Worm (Caenorhabditis elegans) whole organism, young adult: ENCODE measurements around the gene C50E10.1.

Source experiments
- B0336.3 ChIP-seq: fragments of 200-800 bp; sonication (Bioruptor generic); IDR thresholded peaks from 2 replicates; pipeline ENCODE4 v1.3.6; 2022; ENCODE audit warnings: missing genetic modification characterization, missing compliant biosample characterization
- C17E4.6 ChIP-seq: fragments of 200-800 bp; sonication (Bioruptor generic); IDR thresholded peaks from 2 replicates; pipeline ENCODE4 v1.3.6; 2022; ENCODE audit warnings: missing genetic modification reagents, missing genetic modification characterization, missing compliant biosample characterization
- F10E7.11 ChIP-seq: sonication (generic microtip); optimal IDR thresholded peaks from 2 replicates; lab custom pipeline; 2017; ENCODE audit warnings: mild to moderate bottlenecking, missing genetic modification characterization, moderate library complexity, missing compliant biosample characterization
- F39B2.1 ChIP-seq: fragments of 200-800 bp; sonication (Bioruptor generic); IDR thresholded peaks from 2 replicates; pipeline ENCODE4 v1.3.6; 2022; ENCODE audit warnings: missing genetic modification reagents, missing genetic modification characterization, missing compliant biosample characterization
- F52B5.7 ChIP-seq: sonication (generic microtip); optimal IDR thresholded peaks from 2 replicates; lab custom pipeline; 2016; ENCODE audit warnings: mild to moderate bottlenecking, missing genetic modification characterization, missing compliant biosample characterization
- K12H6.12 ChIP-seq: fragments of 200-800 bp; sonication (Bioruptor generic); optimal IDR thresholded peaks from 2 replicates; lab custom pipeline; 2018; ENCODE audit warnings: mild to moderate bottlenecking, missing genetic modification characterization, missing compliant biosample characterization
- Y53F4B.3 ChIP-seq: fragments of 200-800 bp; sonication (Bioruptor generic); IDR thresholded peaks from 2 replicates; pipeline ENCODE4 v1.3.6; 2022; ENCODE audit warnings: missing genetic modification reagents, missing genetic modification characterization, missing compliant biosample characterization
- akir-1 ChIP-seq: fragments of 200-800 bp; sonication (Bioruptor generic); optimal IDR thresholded peaks from 2 replicates; lab custom pipeline; 2018; ENCODE audit warnings: mild to moderate bottlenecking, missing genetic modification characterization, moderate library complexity, missing compliant biosample characterization
- atf-7 ChIP-seq: sonication (generic microtip); optimal IDR thresholded peaks from 2 replicates; lab custom pipeline; 2017; ENCODE audit warnings: mild to moderate bottlenecking, missing genetic modification characterization, missing compliant biosample characterization
- attf-6 ChIP-seq: fragments of 200-800 bp; sonication (Bioruptor generic); IDR thresholded peaks from 2 replicates; pipeline ENCODE4 v1.3.6; 2022; ENCODE audit warnings: missing genetic modification reagents, missing genetic modification characterization, missing compliant biosample characterization
- cebp-1 ChIP-seq, 2 experiments: fragments of 200-800 bp in 1 of 2; sonication (Bioruptor generic) in 1 of 2; sonication (generic microtip) in 1 of 2; IDR thresholded peaks in 1 of 2; optimal IDR thresholded peaks in 1 of 2; 2 replicates each; pipeline versions ENCODE4 v1.3.6 to Lab custom; 2017 to 2022; ENCODE audit warnings: missing compliant biosample characterization in 2 of 2, missing genetic modification characterization in 2 of 2, mild to moderate bottlenecking in 1 of 2, missing genetic modification reagents in 1 of 2, moderate library complexity in 1 of 2
- ceh-40 ChIP-seq: fragments of 200-800 bp; sonication (Bioruptor generic); IDR thresholded peaks from 2 replicates; pipeline ENCODE4 v1.3.6; 2022; ENCODE audit warnings: missing genetic modification characterization, missing compliant biosample characterization
- chd-7 ChIP-seq: sonication (generic microtip); optimal IDR thresholded peaks from 2 replicates; lab custom pipeline; 2016; ENCODE audit warnings: mild to moderate bottlenecking, missing genetic modification characterization, moderate library complexity, missing compliant biosample characterization
- dox-1 ChIP-seq: fragments of 200-800 bp; sonication (Bioruptor generic); IDR thresholded peaks from 2 replicates; pipeline ENCODE4 v1.3.6; 2022; ENCODE audit warnings: missing genetic modification reagents, missing genetic modification characterization, missing compliant biosample characterization
- ets-4 ChIP-seq: fragments of 200-800 bp; sonication (Bioruptor generic); optimal IDR thresholded peaks from 2 replicates; lab custom pipeline; 2018; ENCODE audit warnings: mild to moderate bottlenecking, missing genetic modification characterization, missing compliant biosample characterization
- him-1 ChIP-seq: sonication (generic microtip); optimal IDR thresholded peaks from 2 replicates; lab custom pipeline; 2016; ENCODE audit warnings: missing genotype, missing genetic modification reagents, missing genetic modification characterization, missing compliant biosample characterization
- hmg-1.2 ChIP-seq: fragments of 200-800 bp; sonication (Bioruptor generic); IDR thresholded peaks from 2 replicates; pipeline ENCODE4 v1.3.6; 2022; ENCODE audit warnings: missing genetic modification reagents, missing genetic modification characterization, missing compliant biosample characterization
- let-526 ChIP-seq: fragments of 200-800 bp; sonication (Bioruptor generic); IDR thresholded peaks from 2 replicates; pipeline ENCODE4 v1.3.6; 2022; ENCODE audit warnings: missing genetic modification reagents, missing genetic modification characterization, missing compliant biosample characterization
- let-607 ChIP-seq, 2 experiments: fragments of 200-800 bp in 1 of 2; sonication (Bioruptor generic) in 1 of 2; sonication (generic microtip) in 1 of 2; optimal IDR thresholded peaks; 2 replicates each; lab custom pipeline; 2016 to 2018; ENCODE audit warnings: mild to moderate bottlenecking in 2 of 2, missing compliant biosample characterization in 2 of 2, missing genetic modification characterization in 2 of 2, moderate library complexity in 2 of 2, missing genotype in 1 of 2
- lin-54 ChIP-seq: fragments of 200-800 bp; sonication (Bioruptor generic); optimal IDR thresholded peaks from 2 replicates; lab custom pipeline; 2018; ENCODE audit warnings: mild to moderate bottlenecking, missing genetic modification characterization, missing compliant biosample characterization
- lsl-1 ChIP-seq: fragments of 200-800 bp; sonication (Bioruptor generic); optimal IDR thresholded peaks from 2 replicates; lab custom pipeline; 2018; ENCODE audit warnings: mild to moderate bottlenecking, missing genetic modification characterization, moderate library complexity, missing compliant biosample characterization
- madf-6 ChIP-seq: fragments of 200-800 bp; sonication (Bioruptor generic); IDR thresholded peaks from 2 replicates; pipeline ENCODE4 v1.3.6; 2022; ENCODE audit warnings: missing genetic modification reagents, missing genetic modification characterization, missing compliant biosample characterization
- mes-4 ChIP-seq: sonication (generic microtip); optimal IDR thresholded peaks from 2 replicates; lab custom pipeline; 2016; ENCODE audit warnings: missing genotype, missing genetic modification characterization, missing compliant biosample characterization
- mxl-1 ChIP-seq: sonication (generic microtip); optimal IDR thresholded peaks from 2 replicates; lab custom pipeline; 2016; ENCODE audit warnings: missing genetic modification characterization, missing compliant biosample characterization
- nhr-80 ChIP-seq: sonication (generic microtip); optimal IDR thresholded peaks from 2 replicates; lab custom pipeline; 2016; ENCODE audit warnings: missing genetic modification characterization, missing compliant biosample characterization
- snpc-1.1 ChIP-seq: sonication (generic microtip); optimal IDR thresholded peaks from 2 replicates; lab custom pipeline; 2017; ENCODE audit warnings: missing genetic modification characterization, mild to moderate bottlenecking, missing compliant biosample characterization, antibody characterized with exemption, moderate library complexity, missing genotype, missing genetic modification reagents; ENCODE audit not compliant: insufficient read depth
- snpc-4 ChIP-seq, 5 experiments: fragments of 150-350 bp in 1 of 5; sonication (generic microtip) in 4 of 5; optimal IDR thresholded peaks; 2 replicates each; lab custom pipeline; 2014 to 2018; ENCODE audit warnings: missing genetic modification characterization in 5 of 5, missing biosample characterization in 3 of 5, antibody characterized with exemption in 2 of 5, mild to moderate bottlenecking in 2 of 5, missing compliant biosample characterization in 2 of 5, missing genotype in 2 of 5, moderate library complexity in 2 of 5, missing genetic modification reagents in 1 of 5
- tbp1 ChIP-seq: fragments of 200-800 bp; sonication (Bioruptor generic); optimal IDR thresholded peaks from 2 replicates; lab custom pipeline; 2018; ENCODE audit warnings: mild to moderate bottlenecking, missing genetic modification characterization, missing compliant biosample characterization
- xnd-1 ChIP-seq: sonication (generic microtip); optimal IDR thresholded peaks from 2 replicates; lab custom pipeline; 2016; ENCODE audit warnings: missing genotype, missing genetic modification reagents, missing genetic modification characterization, missing compliant biosample characterization
- ztf-22 ChIP-seq: fragments of 200-800 bp; sonication (Bioruptor generic); optimal IDR thresholded peaks from 2 replicates; lab custom pipeline; 2018; ENCODE audit warnings: mild to moderate bottlenecking, missing genetic modification characterization, moderate library complexity, missing compliant biosample characterization
- ztf-25 ChIP-seq: fragments of 200-800 bp; sonication (Bioruptor generic); IDR thresholded peaks from 2 replicates; pipeline ENCODE4 v1.3.6; 2022; ENCODE audit warnings: missing genetic modification reagents, missing genetic modification characterization, missing compliant biosample characterization
- ztf-3 ChIP-seq: fragments of 200-800 bp; sonication (Bioruptor generic); optimal IDR thresholded peaks from 2 replicates; lab custom pipeline; 2018; ENCODE audit warnings: mild to moderate bottlenecking, missing genetic modification characterization, missing compliant biosample characterization

C50E10.1 gene

DNA sequence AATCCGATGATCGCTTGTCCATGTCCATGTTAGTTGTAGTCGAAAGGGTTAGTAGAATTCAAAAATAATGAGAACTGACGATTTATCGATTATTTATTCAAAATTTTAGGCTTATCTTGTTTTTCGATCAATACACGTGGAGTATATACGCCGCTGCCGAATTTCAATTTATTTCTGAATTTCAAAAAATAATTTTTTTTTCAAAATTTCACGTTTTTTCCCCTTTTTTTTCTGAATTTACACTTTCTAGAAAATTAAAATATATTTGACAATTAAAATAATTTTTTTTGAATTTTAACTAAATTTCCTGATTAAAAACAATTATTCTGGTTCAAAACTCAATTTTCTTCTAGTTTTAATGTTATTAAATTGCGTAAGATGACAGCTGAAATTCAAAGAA lies at the start of gene C50E10.1:
C50E10.1 (minus strand) TSS at position 101 of the 400 bp plus-strand sequence.
- TF ChIP-seq nhr-80 (tag; lab: Kevin White, UChicago): no peak
- TF ChIP-seq attf-6 (GFP tag; lab: Robert Waterston, UW): no peak
- no peak for TF ChIP-seq ztf-22 (GFP tag; lab: Kevin White, UChicago)
- TF ChIP-seq K12H6.12: no peak
- no peak for TF ChIP-seq let-607 (tag; optimal IDR thresholded peaks at IDR 0.05; lab: Kevin White, UChicago)
- no peak for TF ChIP-seq B0336.3
- TF ChIP-seq F39B2.1: no peak
- TF ChIP-seq mxl-1 (tag; lab: Kevin White, UChicago): no peak
- no peak for TF ChIP-seq ets-4 (GFP tag; lab: Kevin White, UChicago)
- no peak for TF ChIP-seq lin-54
- TF ChIP-seq F52B5.7: no peak
- TF ChIP-seq mes-4 (tag; lab: Kevin White, UChicago): no peak
- TF ChIP-seq tbp1 (GFP tag; lab: Kevin White, UChicago): no peak
- TF ChIP-seq lsl-1: no peak
- no peak for TF ChIP-seq him-1
- no peak for TF ChIP-seq ztf-25 (GFP tag; lab: Robert Waterston, UW)
- TF ChIP-seq madf-6 (GFP tag; lab: Robert Waterston, UW): no peak

DNA sequence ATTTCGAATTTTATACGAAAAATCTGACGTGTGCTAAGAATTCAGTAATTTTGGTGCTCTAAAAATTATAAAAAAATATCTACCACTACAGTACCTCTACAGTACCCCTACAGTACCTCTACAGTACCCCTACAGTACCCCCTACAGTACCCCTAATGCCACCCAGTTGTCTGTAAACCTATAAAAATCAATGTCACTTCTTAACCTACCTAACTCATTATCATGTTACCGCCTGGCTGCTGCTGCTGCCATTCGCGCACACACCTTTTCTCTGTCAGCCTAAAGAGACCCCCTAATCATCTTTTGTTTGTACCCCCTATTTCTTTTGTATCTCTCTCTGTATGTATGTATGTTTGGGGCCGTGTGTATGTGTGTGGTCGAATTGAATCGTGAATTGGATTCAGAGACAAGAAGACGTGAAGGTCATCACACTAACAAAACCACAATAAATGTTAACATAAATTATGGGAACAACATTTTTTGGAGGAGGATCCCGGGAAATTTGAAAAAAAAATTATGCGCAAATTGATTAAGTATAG lies 48.6 kb upstream of the C50E10.1 start:
- TF ChIP-seq snpc-1.1 (no peak), ztf-3 (GFP tag; lab: Kevin White, UChicago) (no peak), snpc-4 (GFP tag; optimal IDR thresholded peaks at IDR 0.05; lab: Kevin White, UChicago) (no peak), snpc-4 (tag; optimal IDR thresholded peaks at IDR 0.05; lab: Kevin White, UChicago) (no peak), akir-1 (GFP tag; lab: Kevin White, UChicago) (no peak), let-526 (GFP tag; lab: Robert Waterston, UW) (no peak), C17E4.6 (GFP tag; lab: Robert Waterston, UW) (no peak), F52B5.7 (no peak), atf-7 (tag; lab: Kevin White, UChicago) (no peak), ceh-40 (GFP tag; lab: Robert Waterston, UW) (no peak), Y53F4B.3 (GFP tag; lab: Robert Waterston, UW) (no peak), F10E7.11 (tag; lab: Kevin White, UChicago) (no peak), mes-4 (tag; lab: Kevin White, UChicago) (no peak), xnd-1 (no peak)

DNA sequence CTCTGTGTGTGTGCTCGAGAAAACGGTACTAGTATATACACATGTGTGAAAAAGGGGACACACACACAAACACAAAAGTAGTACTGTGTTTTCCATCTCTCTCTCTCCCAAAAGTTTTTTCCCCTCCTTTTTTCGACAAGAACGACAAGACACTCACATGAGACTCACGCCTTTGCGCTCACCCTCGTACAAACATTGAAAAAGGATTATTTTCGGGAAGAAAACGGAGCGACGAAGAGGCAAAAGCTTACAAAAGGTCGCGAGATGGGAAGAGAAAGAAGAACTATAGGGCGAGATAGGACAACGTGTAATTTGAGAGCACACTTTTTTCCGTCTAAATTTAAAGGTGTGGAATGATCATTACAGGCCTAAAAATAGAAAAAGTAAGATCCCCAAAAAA lies 47.6 kb upstream of the C50E10.1 start:
- TF ChIP-seq cebp-1 (GFP tag; IDR thresholded peaks at IDR 0.05; lab: Robert Waterston, UW) (no peak), cebp-1 (tag; optimal IDR thresholded peaks at IDR 0.05; lab: Kevin White, UChicago) (peak; percentile 4), chd-7 (no peak), nhr-80 (tag; lab: Kevin White, UChicago) (peak; percentile 45)

DNA sequence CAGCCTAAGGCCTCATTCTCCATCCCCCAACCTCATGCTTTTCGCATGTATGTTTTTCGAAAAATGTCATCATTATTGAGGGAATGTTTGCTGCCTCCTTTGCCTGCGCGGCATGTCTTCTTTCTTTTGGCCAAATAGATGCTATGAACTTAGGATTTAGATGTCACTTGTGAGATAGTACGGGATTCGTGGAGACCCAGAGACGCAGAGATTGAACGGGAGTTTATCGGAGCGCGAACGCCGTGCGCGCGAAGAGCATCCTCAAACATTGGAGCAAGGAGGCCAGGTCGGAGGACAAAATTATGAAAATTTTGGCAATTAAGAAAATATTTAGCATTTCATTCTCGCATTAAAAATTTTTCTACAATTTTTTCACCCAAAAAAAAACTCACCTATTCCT lies 46.7 kb upstream of the C50E10.1 start:
- no peak for TF ChIP-seq dox-1 (GFP tag; lab: Robert Waterston, UW)
- peak; percentile 72 for TF ChIP-seq hmg-1.2
